Fruit fly (Drosophila melanogaster): ENCODE data around the gene chas.

The chas gene

DNA sequence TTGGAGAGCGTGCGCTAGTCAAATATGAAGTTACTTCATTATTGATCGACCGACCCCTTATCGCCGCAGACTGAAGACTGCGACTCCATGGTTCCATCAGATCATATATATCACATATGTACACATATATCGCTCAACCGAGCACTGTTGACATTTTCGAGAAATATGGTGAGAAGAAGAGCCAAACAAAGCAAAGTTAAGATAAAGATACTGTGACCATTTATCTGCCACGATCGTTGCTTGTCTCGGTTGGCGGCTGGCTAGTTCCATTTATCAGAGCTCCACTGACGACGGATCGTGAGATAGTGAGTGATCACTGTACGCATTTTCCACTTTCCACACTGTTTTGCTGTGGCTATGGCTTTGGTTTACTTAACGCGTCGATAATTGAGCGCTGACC lies 45.1 kb upstream of the chas start (continued):
- TF ChIP-seq Oli (tag; optimal IDR thresholded peaks at IDR 0.05) (no peak), grn (GFP tag; optimal IDR thresholded peaks at IDR 0.05) (peak; percentile 91), fd64A (GFP tag; optimal IDR thresholded peaks at IDR 0.05) (peak; percentile 17), trh (GFP tag; optimal IDR thresholded peaks at IDR 0.05) (no peak), p53 (GFP tag; optimal IDR thresholded peaks at IDR 0.05) (no peak), CG15601 (tag; optimal IDR thresholded peaks at IDR 0.05) (peak; percentile 21), Drgx (GFP tag; IDR thresholded peaks at IDR 0.05) (no peak), otp (GFP tag; IDR thresholded peaks at IDR 0.05) (0 out of 3 replicates have a peak, but pooled peaks have one; percentile 14), CG17385 (GFP tag; optimal IDR thresholded peaks at IDR 0.05) (peak; percentile 18)

DNA sequence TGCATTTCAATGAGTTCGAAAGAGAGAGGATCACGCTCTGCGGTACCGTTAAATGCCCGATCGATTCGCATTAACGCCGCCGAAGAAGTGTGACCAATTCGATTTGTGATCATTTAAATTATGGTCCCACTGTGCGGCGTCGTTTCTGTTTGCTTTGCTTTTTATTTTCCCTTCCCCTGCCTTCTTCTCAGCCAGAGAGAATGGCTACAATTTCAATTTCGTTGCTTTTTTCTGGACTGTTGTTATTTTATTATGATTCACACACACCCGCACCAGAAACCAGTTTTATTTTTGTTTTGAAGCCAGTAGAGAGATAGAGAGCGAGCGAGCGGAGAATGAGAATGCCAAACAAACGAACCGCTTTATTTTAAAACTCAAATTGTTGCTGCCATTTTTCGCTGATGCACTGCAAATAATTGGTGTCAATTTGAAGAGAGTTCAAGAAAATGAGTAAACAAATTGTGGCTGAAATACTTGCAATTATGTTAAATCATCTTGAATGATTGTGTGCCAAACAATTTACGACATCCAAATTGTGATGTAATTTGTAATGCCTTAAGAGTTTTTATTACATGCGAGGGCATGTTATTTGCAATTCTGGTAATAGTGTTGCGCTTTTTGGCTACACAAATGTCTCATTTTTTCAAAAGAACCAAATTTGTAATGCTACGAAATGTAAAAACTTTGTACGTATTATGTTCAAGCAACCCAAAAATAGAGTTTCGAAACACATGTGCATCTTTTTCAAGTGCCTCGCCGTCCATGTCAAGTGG lies 44.2 kb upstream of the chas start:
- peak; percentile 57 for TF ChIP-seq Oli (tag; optimal IDR thresholded peaks at IDR 0.05)
- no peak for TF ChIP-seq CG13775 (GFP tag; optimal IDR thresholded peaks at IDR 0.05)
- TF ChIP-seq CG4282 (GFP tag; optimal IDR thresholded peaks at IDR 0.05), result no peak
- peak; percentile 43 for TF ChIP-seq Antp (GFP tag; optimal IDR thresholded peaks at IDR 0.05)
- TF ChIP-seq CG14014 (GFP tag; IDR thresholded peaks at IDR 0.05), result no peak
- peak; percentile 23 for TF ChIP-seq CG15696 (tag; optimal IDR thresholded peaks at IDR 0.05)
- no peak for TF ChIP-seq hbn (GFP tag; IDR thresholded peaks at IDR 0.05; ENCODE audit: partially characterized antibody)
- no peak for TF ChIP-seq wdn (GFP tag; IDR thresholded peaks at IDR 0.05)
- TF ChIP-seq Mad (GFP tag; optimal IDR thresholded peaks at IDR 0.05), result no peak
- TF ChIP-seq CG9932 (GFP tag; IDR thresholded peaks at IDR 0.05), result peak; percentile 38; the same call in 1 of the 2 replicates
- TF ChIP-seq crp (GFP tag; optimal IDR thresholded peaks at IDR 0.05), result no peak
- TF ChIP-seq rib (GFP tag; IDR thresholded peaks at IDR 0.05), result no peak
- peak; percentile 7 for TF ChIP-seq tin (GFP tag; optimal IDR thresholded peaks at IDR 0.05)
- no peak for TF ChIP-seq CG31224 (GFP tag; IDR thresholded peaks at IDR 0.05)
- TF ChIP-seq Trl (optimal IDR thresholded peaks at IDR 0.05), result peak; percentile 23 to 56
- TF ChIP-seq Trl (GFP tag; optimal IDR thresholded peaks at IDR 0.05), result no peak
- no peak for TF ChIP-seq fd64A (GFP tag; optimal IDR thresholded peaks at IDR 0.05)
- TF ChIP-seq CG7372 (GFP tag; IDR thresholded peaks at IDR 0.05), result no peak
- TF ChIP-seq sim (GFP tag; IDR thresholded peaks at IDR 0.05), result no peak
- peak; percentile 26 for TF ChIP-seq ems (GFP tag; optimal IDR thresholded peaks at IDR 0.05)
- TF ChIP-seq CG4328 (GFP tag; optimal IDR thresholded peaks at IDR 0.05), result no peak
- peak; percentile 18 for TF ChIP-seq Chrac-16 (GFP tag; optimal IDR thresholded peaks at IDR 0.05)
- peak; percentile 19; the same call in 1 of the 3 replicates for TF ChIP-seq tgo (GFP tag; IDR thresholded peaks at IDR 0.05)
- TF ChIP-seq wor (GFP tag; IDR thresholded peaks at IDR 0.05), result no peak
- TF ChIP-seq bigmax (GFP tag; optimal IDR thresholded peaks at IDR 0.05), result no peak
- no peak for TF ChIP-seq Hmr (GFP tag; optimal IDR thresholded peaks at IDR 0.05)
- TF ChIP-seq ind (GFP tag; optimal IDR thresholded peaks at IDR 0.05), result peak; percentile 40
- no peak for TF ChIP-seq CG4854 (GFP tag; optimal IDR thresholded peaks at IDR 0.05)
- no peak for TF ChIP-seq al (GFP tag; IDR thresholded peaks at IDR 0.05)
- peak; percentile 43 for TF ChIP-seq gfzf (GFP tag; optimal IDR thresholded peaks at IDR 0.05)
- TF ChIP-seq Hr78 (GFP tag; optimal IDR thresholded peaks at IDR 0.05), result peak in 1 of 2 experiments; percentile 25
- TF ChIP-seq h (optimal IDR thresholded peaks at IDR 0.05), result no peak
- no peak for TF ChIP-seq CG3838 (GFP tag; optimal IDR thresholded peaks at IDR 0.05)
- TF ChIP-seq CG31365 (tag; optimal IDR thresholded peaks at IDR 0.05), result no peak
- no peak for TF ChIP-seq inv (GFP tag; IDR thresholded peaks at IDR 0.05; ENCODE audit: partially characterized antibody)
- peak; percentile 14 for TF ChIP-seq CG8388 (GFP tag; optimal IDR thresholded peaks at IDR 0.05)
- TF ChIP-seq CG4360 (GFP tag; IDR thresholded peaks at IDR 0.05), result no peak
- 0 out of 3 replicates have a peak, but pooled peaks have one; percentile 42 for TF ChIP-seq so (GFP tag; IDR thresholded peaks at IDR 0.05)
- no peak for TF ChIP-seq HmgD (GFP tag; optimal IDR thresholded peaks at IDR 0.05)
- TF ChIP-seq ranshi (GFP tag; IDR thresholded peaks at IDR 0.05), result no peak; the same call in 1 of the 2 replicates
- TF ChIP-seq CG12155 (GFP tag; optimal IDR thresholded peaks at IDR 0.05), result no peak
- TF ChIP-seq CG1602 (GFP tag; optimal IDR thresholded peaks at IDR 0.05), result no peak
- no peak for TF ChIP-seq CG8478 (optimal IDR thresholded peaks at IDR 0.05)

Measured in whole organism, embryonic.